Worm (Caenorhabditis elegans): ENCODE data around the gene lmtr-3.

ce11 chrV:11082964-11083363, 41.0 kb upstream of the lmtr-3 start:
- no peak for TF ChIP-seq ztf-29 (GFP tag; IDR thresholded peaks at IDR 0.05)
- TF ChIP-seq flt-1 (GFP tag; IDR thresholded peaks at IDR 0.05) = no peak
- TF ChIP-seq ztf-23 (GFP tag; IDR thresholded peaks at IDR 0.05) = no peak
